Worm (Caenorhabditis elegans) whole organism, young adult: ENCODE results near the gene K07D4.4.

Experiments
- C17E4.6 ChIP-seq: fragments of 200-800 bp; sonication (Bioruptor generic); IDR thresholded peaks from 2 replicates; pipeline ENCODE4 v1.3.6; 2022; ENCODE audit warnings: missing genetic modification reagents, missing genetic modification characterization, missing compliant biosample characterization
- F23B12.7 ChIP-seq: sonication (generic microtip); optimal IDR thresholded peaks from 2 replicates; lab custom pipeline; 2017; ENCODE audit warnings: missing genetic modification characterization, mild to moderate bottlenecking, missing compliant biosample characterization, antibody characterized with exemption, moderate library complexity; ENCODE audit not compliant: insufficient read depth
- F33H1.4 ChIP-seq: fragments of 200-800 bp; sonication (Bioruptor generic); IDR thresholded peaks from 2 replicates; pipeline ENCODE4 v1.3.6; 2022; ENCODE audit warnings: missing genetic modification reagents, missing genetic modification characterization, missing compliant biosample characterization
- F57C9.4 ChIP-seq: sonication (generic microtip); optimal IDR thresholded peaks from 2 replicates; lab custom pipeline; 2017; ENCODE audit warnings: mild to moderate bottlenecking, missing genetic modification characterization, missing compliant biosample characterization
- K12H6.12 ChIP-seq: fragments of 200-800 bp; sonication (Bioruptor generic); optimal IDR thresholded peaks from 2 replicates; lab custom pipeline; 2018; ENCODE audit warnings: mild to moderate bottlenecking, missing genetic modification characterization, missing compliant biosample characterization
- Y53G8AR.9 ChIP-seq: fragments of 200-800 bp; sonication (Bioruptor generic); conservative IDR thresholded peaks from 2 replicates; pipeline ENCODE4 v1.3.6; 2022; ENCODE audit warnings: missing genetic modification reagents, missing genetic modification characterization, missing compliant biosample characterization
- aptf-2 ChIP-seq: fragments of 200-800 bp; sonication (Bioruptor generic); conservative IDR thresholded peaks from 2 replicates; pipeline ENCODE4 v1.3.6; 2022; ENCODE audit warnings: missing genetic modification reagents, missing genetic modification characterization, missing compliant biosample characterization
- cebp-1 ChIP-seq, 2 experiments: fragments of 200-800 bp in 1 of 2; sonication (Bioruptor generic) in 1 of 2; sonication (generic microtip) in 1 of 2; IDR thresholded peaks in 1 of 2; optimal IDR thresholded peaks in 1 of 2; 2 replicates each; pipeline versions ENCODE4 v1.3.6 to Lab custom; 2017 to 2022; ENCODE audit warnings: missing compliant biosample characterization in 2 of 2, missing genetic modification characterization in 2 of 2, mild to moderate bottlenecking in 1 of 2, missing genetic modification reagents in 1 of 2, moderate library complexity in 1 of 2
- die-1 ChIP-seq: sonication (generic microtip); optimal IDR thresholded peaks from 2 replicates; lab custom pipeline; 2016; ENCODE audit warnings: missing genotype, mild to moderate bottlenecking, missing genetic modification characterization, missing compliant biosample characterization
- dox-1 ChIP-seq: fragments of 200-800 bp; sonication (Bioruptor generic); IDR thresholded peaks from 2 replicates; pipeline ENCODE4 v1.3.6; 2022; ENCODE audit warnings: missing genetic modification reagents, missing genetic modification characterization, missing compliant biosample characterization
- dpff-1 ChIP-seq: sonication (generic microtip); optimal IDR thresholded peaks from 2 replicates; lab custom pipeline; 2017; ENCODE audit warnings: mild to moderate bottlenecking, missing genetic modification characterization, missing compliant biosample characterization
- egl-44 ChIP-seq: fragments of 200-800 bp; sonication (Bioruptor generic); IDR thresholded peaks from 2 replicates; pipeline ENCODE4 v1.3.6; 2022; ENCODE audit warnings: missing genetic modification reagents, missing genetic modification characterization, missing compliant biosample characterization
- egrh-3 ChIP-seq: fragments of 200-800 bp; sonication (Bioruptor generic); IDR thresholded peaks from 2 replicates; pipeline ENCODE4 v1.3.6; 2022; ENCODE audit warnings: missing genetic modification reagents, missing genetic modification characterization, missing compliant biosample characterization
- ekl-4 ChIP-seq: fragments of 200-800 bp; sonication (Bioruptor generic); IDR thresholded peaks from 2 replicates; pipeline ENCODE4 v1.3.6; 2022; ENCODE audit warnings: missing genetic modification reagents, missing genetic modification characterization, missing compliant biosample characterization
- ets-4 ChIP-seq: fragments of 200-800 bp; sonication (Bioruptor generic); optimal IDR thresholded peaks from 2 replicates; lab custom pipeline; 2018; ENCODE audit warnings: mild to moderate bottlenecking, missing genetic modification characterization, missing compliant biosample characterization
- gei-17 ChIP-seq: fragments of 200-800 bp; sonication (Bioruptor generic); optimal IDR thresholded peaks from 2 replicates; lab custom pipeline; 2018; ENCODE audit warnings: mild to moderate bottlenecking, missing genetic modification characterization, missing compliant biosample characterization
- hlh-26 ChIP-seq: fragments of 200-800 bp; sonication (Bioruptor generic); conservative IDR thresholded peaks from 2 replicates; pipeline ENCODE4 v1.3.6; 2022; ENCODE audit warnings: missing genetic modification reagents, missing genetic modification characterization, missing compliant biosample characterization
- let-607 ChIP-seq, 2 experiments: fragments of 200-800 bp in 1 of 2; sonication (Bioruptor generic) in 1 of 2; sonication (generic microtip) in 1 of 2; optimal IDR thresholded peaks; 2 replicates each; lab custom pipeline; 2016 to 2018; ENCODE audit warnings: mild to moderate bottlenecking in 2 of 2, missing compliant biosample characterization in 2 of 2, missing genetic modification characterization in 2 of 2, moderate library complexity in 2 of 2, missing genotype in 1 of 2
- lin-40 ChIP-seq: sonication (generic microtip); optimal IDR thresholded peaks from 2 replicates; lab custom pipeline; 2016; ENCODE audit warnings: missing genetic modification characterization, mild to moderate bottlenecking, missing compliant biosample characterization, missing genotype, missing genetic modification reagents
- madf-3 ChIP-seq: fragments of 200-800 bp; sonication (Bioruptor generic); IDR thresholded peaks from 2 replicates; pipeline ENCODE4 v1.3.6; 2022; ENCODE audit warnings: missing genetic modification reagents, missing genetic modification characterization, missing compliant biosample characterization
- madf-6 ChIP-seq: fragments of 200-800 bp; sonication (Bioruptor generic); IDR thresholded peaks from 2 replicates; pipeline ENCODE4 v1.3.6; 2022; ENCODE audit warnings: missing genetic modification reagents, missing genetic modification characterization, missing compliant biosample characterization
- mel-28 ChIP-seq: sonication (generic microtip); optimal IDR thresholded peaks from 2 replicates; lab custom pipeline; 2016; ENCODE audit warnings: borderline replicate concordance, mild to moderate bottlenecking, missing genetic modification characterization, missing compliant biosample characterization
- mxl-1 ChIP-seq: sonication (generic microtip); optimal IDR thresholded peaks from 2 replicates; lab custom pipeline; 2016; ENCODE audit warnings: missing genetic modification characterization, missing compliant biosample characterization
- sea-2 ChIP-seq: fragments of 200-800 bp; sonication (Bioruptor generic); IDR thresholded peaks from 2 replicates; pipeline ENCODE4 v1.3.6; 2022; ENCODE audit warnings: missing genetic modification characterization, missing compliant biosample characterization
- tbp1 ChIP-seq: fragments of 200-800 bp; sonication (Bioruptor generic); optimal IDR thresholded peaks from 2 replicates; lab custom pipeline; 2018; ENCODE audit warnings: mild to moderate bottlenecking, missing genetic modification characterization, missing compliant biosample characterization
- unc-130 ChIP-seq: sonication (generic microtip); optimal IDR thresholded peaks from 2 replicates; lab custom pipeline; 2016; ENCODE audit warnings: missing genetic modification reagents, missing genetic modification characterization, missing compliant biosample characterization
- unc-62 ChIP-seq: fragments of 150-350 bp; optimal IDR thresholded peaks from 2 replicates; lab custom pipeline; 2014; ENCODE audit warnings: missing biosample characterization, missing genetic modification reagents, missing genetic modification characterization
- zfh-2 ChIP-seq: fragments of 200-800 bp; sonication (Bioruptor generic); conservative IDR thresholded peaks from 2 replicates; pipeline ENCODE4 v1.3.6; 2022; ENCODE audit warnings: missing genetic modification reagents, missing genetic modification characterization, missing compliant biosample characterization
- ztf-18 ChIP-seq: sonication (generic microtip); optimal IDR thresholded peaks from 2 replicates; lab custom pipeline; 2016; ENCODE audit warnings: missing genotype, mild to moderate bottlenecking, missing genetic modification characterization, missing compliant biosample characterization
- ztf-6 ChIP-seq: fragments of 200-800 bp; sonication (Bioruptor generic); IDR thresholded peaks from 2 replicates; pipeline ENCODE4 v1.3.6; 2022; ENCODE audit warnings: missing genetic modification reagents, missing genetic modification characterization, missing compliant biosample characterization

Gene K07D4.4

ce11 chrII:4007972-4008371 is 24.2 kb downstream of the K07D4.4 start:
- TF ChIP-seq zfh-2 (GFP tag; lab: Robert Waterston, UW) = peak; percentile 78
- TF ChIP-seq egrh-3 (GFP tag; lab: Robert Waterston, UW) = peak; percentile 37; the same call in 1 of the 2 replicates
- TF ChIP-seq mxl-1 (tag; lab: Kevin White, UChicago) = no peak
- TF ChIP-seq sea-2 = 0 out of 2 replicates have a peak, but pooled peaks have one; percentile 43

ce11 chrII:4004614-4005013 is 27.6 kb downstream of the K07D4.4 start, which contains the start of gene ephx-1:
Gene ephx-1, plus strand, starts transcription at chrII:4004914.
- TF ChIP-seq Y53G8AR.9 (GFP tag; lab: Robert Waterston, UW) = no peak
- no peak for TF ChIP-seq unc-62
- no peak for TF ChIP-seq ekl-4 (GFP tag; lab: Robert Waterston, UW)
- TF ChIP-seq egl-44 (GFP tag; lab: Robert Waterston, UW) = no peak
- TF ChIP-seq cebp-1 (GFP tag; IDR thresholded peaks at IDR 0.05; lab: Robert Waterston, UW) = no peak
- no peak for TF ChIP-seq cebp-1 (tag; optimal IDR thresholded peaks at IDR 0.05; lab: Kevin White, UChicago)
- no peak for TF ChIP-seq madf-3 (GFP tag; lab: Robert Waterston, UW)
- no peak for TF ChIP-seq die-1 (tag; lab: Kevin White, UChicago)
- TF ChIP-seq ztf-6 (GFP tag; lab: Robert Waterston, UW) = no peak
- TF ChIP-seq, all 124 proteins: peak for 0

- TF ChIP-seq F23B12.7 (tag; lab: Kevin White, UChicago) (no peak), madf-6 (GFP tag; lab: Robert Waterston, UW) (no peak)
- TF ChIP-seq, all 124 proteins: peak for 0
These were observed 30.1 kb downstream of the K07D4.4 start for ce11 chrII:4002134-4002533.

- TF ChIP-seq ztf-18 (tag; lab: Kevin White, UChicago) (no peak), unc-130 (no peak), dpff-1 (no peak), let-607 (tag; optimal IDR thresholded peaks at IDR 0.05; lab: Kevin White, UChicago) (no peak), sea-2 (no peak), lin-40 (tag; lab: Kevin White, UChicago) (no peak), F57C9.4 (no peak), gei-17 (GFP tag; lab: Kevin White, UChicago) (no peak), K12H6.12 (tag; lab: Kevin White, UChicago) (no peak), C17E4.6 (GFP tag; lab: Robert Waterston, UW) (no peak), tbp1 (GFP tag; lab: Kevin White, UChicago) (no peak), F33H1.4 (GFP tag; lab: Robert Waterston, UW) (no peak), hlh-26 (GFP tag; lab: Robert Waterston, UW) (no peak)
These were observed 31.8 kb downstream of the K07D4.4 start for ce11 chrII:4000430-4000829.

DNA sequence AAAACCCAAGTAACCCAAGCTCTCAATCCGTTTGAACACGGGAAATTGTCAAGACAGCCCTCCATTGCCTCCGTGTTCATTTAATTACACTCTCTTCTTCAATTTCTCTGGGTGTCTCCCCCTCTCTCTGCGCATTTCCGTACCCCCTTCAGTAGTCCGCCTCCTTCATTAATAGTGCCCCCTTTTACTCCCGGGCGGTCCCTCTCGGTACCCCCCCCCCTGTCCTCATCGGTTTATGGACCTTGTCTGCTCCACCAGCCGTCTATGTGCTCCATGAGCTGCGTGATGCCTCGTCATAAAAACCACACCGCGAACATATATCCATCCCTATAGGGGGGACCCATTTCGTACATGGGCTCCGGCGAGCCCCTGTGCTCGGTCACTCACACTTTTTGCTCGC is 32.7 kb downstream of the K07D4.4 start:
- TF ChIP-seq dox-1 (GFP tag; lab: Robert Waterston, UW) (0 out of 2 replicates have a peak, but pooled peaks have one; percentile 36), F57C9.4 (no peak), mel-28 (tag; lab: Kevin White, UChicago) (no peak), aptf-2 (0 out of 2 replicates have a peak, but pooled peaks have one; percentile 54), egrh-3 (GFP tag; lab: Robert Waterston, UW) (peak; percentile 11; the same call in 1 of the 2 replicates), zfh-2 (GFP tag; lab: Robert Waterston, UW) (peak; percentile 74)

- no peak for TF ChIP-seq dpff-1
- no peak for TF ChIP-seq ets-4
- TF ChIP-seq die-1 (tag; lab: Kevin White, UChicago) = no peak
- TF ChIP-seq gei-17 (GFP tag; lab: Kevin White, UChicago) = no peak
These were observed 36.2 kb downstream of the K07D4.4 start, which contains the start of gene clc-22 for ce11 chrII:3996005-3996404. Gene clc-22, minus strand, starts transcription at chrII:3996075.
